Fruit fly (Drosophila melanogaster) whole organism, adult: ENCODE results near the gene simj.

Experiments
- CG7101 ChIP-seq: fragments of 200-800 bp; sonication (Bioruptor generic); optimal IDR thresholded peaks from 2 replicates; lab custom pipeline; 2018; ENCODE audit warnings: missing biosample characterization, mild to moderate bottlenecking, missing genetic modification characterization, moderate library complexity
- bab1 ChIP-seq: fragments of 200-800 bp; sonication (Bioruptor generic); optimal IDR thresholded peaks from 3 replicates; lab custom pipeline; 2019; ENCODE audit warnings: missing biosample characterization, mild to moderate bottlenecking, missing genetic modification characterization, moderate library complexity

DNA sequence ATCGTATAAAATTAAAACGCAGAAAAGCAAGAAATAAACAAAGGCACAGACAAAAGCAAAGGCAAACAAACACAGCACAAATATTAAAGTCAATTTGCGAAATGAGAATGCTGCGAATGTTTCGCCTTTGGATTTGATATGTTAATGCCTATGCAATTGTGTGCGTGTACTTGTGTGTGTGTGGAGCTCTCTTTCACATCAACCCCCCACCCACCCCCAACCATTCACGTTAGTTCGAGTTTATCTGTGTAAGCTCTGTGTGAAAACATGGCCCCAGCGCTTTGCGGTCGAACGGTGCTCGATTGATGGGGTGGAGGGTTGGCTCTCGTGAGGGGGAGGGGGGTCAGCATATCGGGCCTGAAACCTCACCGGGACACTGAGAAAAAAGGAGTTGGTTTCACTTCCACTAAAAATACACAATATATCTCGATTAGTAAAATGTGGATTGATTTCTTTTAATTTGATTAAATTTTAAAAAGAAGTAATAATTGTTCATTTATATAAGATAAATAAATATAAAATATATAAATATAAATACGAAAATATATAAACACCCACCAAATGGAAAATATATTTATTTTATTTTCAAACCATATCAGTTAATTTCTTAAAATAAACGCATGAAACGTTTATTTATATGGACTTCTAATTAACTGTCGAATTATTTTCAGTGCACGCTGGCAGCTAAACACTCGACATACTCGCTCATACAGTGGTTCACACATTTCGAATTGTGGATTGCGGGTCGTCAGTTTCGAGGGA lies 74.0 kb downstream of the simj start:
- TF ChIP-seq CG7101 (tag; lab: Kevin White, UChicago) (peak; percentile 70), bab1 (GFP tag; lab: Kevin White, UChicago) (peak; percentile 39)
